5 fruit fly cellular contexts compared by ENCODE assay signal in genomic region chr3R:13647734-13648541, dm6.
A peak's percentile ranks its signal among the peaks of the same experiment; 100 is the strongest.
TF ChIP-seq lines count a peak whose summit lies in the region.

No protein-coding gene starts in this region.

- TF ChIP-seq CTCF in whole organism, embryonic (GFP tag; optimal IDR thresholded peaks at IDR 0.05; lab: Kevin White, UChicago) = no peak

TF ChIP-seq in whole organism, adult, 20 proteins besides CTCF, POLR2A, EP300 and RAD21:
- peak; percentile 38 for TF ChIP-seq pad (GFP tag; optimal IDR thresholded peaks at IDR 0.05; lab: Kevin White, UChicago)
- no peak for TF ChIP-seq ovo (GFP tag; optimal IDR thresholded peaks at IDR 0.05; lab: Kevin White, UChicago)

TF ChIP-seq in whole organism, embryonic, 481 proteins besides CTCF, POLR2A, EP300 and RAD21 (continues in another document):
- TF ChIP-seq YL-1 (GFP tag; optimal IDR thresholded peaks at IDR 0.05; lab: Kevin White, UChicago) = peak; percentile 32
- no peak for TF ChIP-seq CG7987 (GFP tag; optimal IDR thresholded peaks at IDR 0.05; lab: Kevin White, UChicago)
- no peak for TF ChIP-seq CG6765 (GFP tag; optimal IDR thresholded peaks at IDR 0.05; lab: Kevin White, UChicago)
- peak; percentile 8 for TF ChIP-seq sqz (GFP tag; optimal IDR thresholded peaks at IDR 0.05; lab: Kevin White, UChicago)
- TF ChIP-seq CG15479 (GFP tag; optimal IDR thresholded peaks at IDR 0.05; lab: Kevin White, UChicago) = peak; percentile 24
- TF ChIP-seq psq (GFP tag; optimal IDR thresholded peaks at IDR 0.05; lab: Kevin White, UChicago) = peak; percentile 77
- no peak for TF ChIP-seq H2.0 (GFP tag; IDR thresholded peaks at IDR 0.05; lab: Robert Waterston, UW)
- TF ChIP-seq Optix (GFP tag; IDR thresholded peaks at IDR 0.05; lab: Robert Waterston, UW) = no peak
- peak; percentile 73; the same call in 1 of the 4 replicates for TF ChIP-seq chinmo (GFP tag; IDR thresholded peaks at IDR 0.05; lab: Robert Waterston, UW; ENCODE audit: partially characterized antibody)
- 0 out of 3 replicates have a peak, but pooled peaks have one; percentile 7 for TF ChIP-seq CG11695 (GFP tag; IDR thresholded peaks at IDR 0.05; lab: Robert Waterston, UW)
- no peak for TF ChIP-seq ems (GFP tag; optimal IDR thresholded peaks at IDR 0.05; lab: Kevin White, UChicago)
- peak; percentile 61 for TF ChIP-seq crol (GFP tag; IDR thresholded peaks at IDR 0.05; lab: Robert Waterston, UW)
- TF ChIP-seq CG4707 (GFP tag; optimal IDR thresholded peaks at IDR 0.05; lab: Kevin White, UChicago) = no peak
- no peak for TF ChIP-seq CG10274 (GFP tag; optimal IDR thresholded peaks at IDR 0.05; lab: Kevin White, UChicago)
- no peak for TF ChIP-seq croc (GFP tag; conservative IDR thresholded peaks at IDR 0.05; lab: Robert Waterston, UW)
- peak; percentile 46 to 71 for TF ChIP-seq Trl (optimal IDR thresholded peaks at IDR 0.05; lab: Kevin White, UChicago)
- TF ChIP-seq Trl (GFP tag; optimal IDR thresholded peaks at IDR 0.05; lab: Kevin White, UChicago) = no peak
- peak; percentile 62; the same call in 2 of the 3 replicates for TF ChIP-seq CG34422 (GFP tag; IDR thresholded peaks at IDR 0.05; lab: Robert Waterston, UW)
- TF ChIP-seq Elba2 (GFP tag; optimal IDR thresholded peaks at IDR 0.05; lab: Kevin White, UChicago) = peak; percentile 45
- 0 out of 2 replicates have a peak, but pooled peaks have one; percentile 14 for TF ChIP-seq nerfin-2 (GFP tag; IDR thresholded peaks at IDR 0.05; lab: Robert Waterston, UW; ENCODE audit: partially characterized antibody)
- TF ChIP-seq oc (tag; optimal IDR thresholded peaks at IDR 0.05; lab: Kevin White, UChicago) = no peak

TF ChIP-seq in whole organism, prepupa, 60 proteins besides CTCF, POLR2A, EP300 and RAD21:
- TF ChIP-seq Eip78C (GFP tag; lab: Kevin White, UChicago) (peak; percentile 52), Eip75B (GFP tag; optimal IDR thresholded peaks at IDR 0.05; lab: Kevin White, UChicago) (no peak), ss (GFP tag; optimal IDR thresholded peaks at IDR 0.05; lab: Kevin White, UChicago) (peak in 1 of 2 experiments; percentile 17), Hr4 (GFP tag; optimal IDR thresholded peaks at IDR 0.05; lab: Kevin White, UChicago) (no peak), CG9139 (GFP tag; optimal IDR thresholded peaks at IDR 0.05; lab: Kevin White, UChicago) (no peak), Sox14 (GFP tag; optimal IDR thresholded peaks at IDR 0.05; lab: Kevin White, UChicago) (peak; percentile 61)

TF ChIP-seq in whole organism, pupa, 21 proteins besides CTCF, POLR2A, EP300 and RAD21:
- TF ChIP-seq EcR (GFP tag; optimal IDR thresholded peaks at IDR 0.05; lab: Kevin White, UChicago) (peak; percentile 94), CG8301 (tag; optimal IDR thresholded peaks at IDR 0.05; lab: Kevin White, UChicago) (no peak), CG34367 (tag; optimal IDR thresholded peaks at IDR 0.05; lab: Kevin White, UChicago) (no peak), fd96Ca (GFP tag; IDR thresholded peaks at IDR 0.05; lab: Robert Waterston, UW) (0 out of 3 replicates have a peak, but pooled peaks have one; percentile 46), gl (tag; optimal IDR thresholded peaks at IDR 0.05; lab: Kevin White, UChicago) (no peak), CG4496 (GFP tag; IDR thresholded peaks at IDR 0.05; lab: Robert Waterston, UW) (peak; percentile 23; the same call in 1 of the 3 replicates), Snoo (tag; optimal IDR thresholded peaks at IDR 0.05; lab: Kevin White, UChicago) (no peak), D1 (tag; optimal IDR thresholded peaks at IDR 0.05; lab: Kevin White, UChicago) (no peak), Pif1B (GFP tag; optimal IDR thresholded peaks at IDR 0.05; lab: Kevin White, UChicago) (no peak), rn (GFP tag; IDR thresholded peaks at IDR 0.05; lab: Robert Waterston, UW) (no peak), CG32121 (GFP tag; IDR thresholded peaks at IDR 0.05; lab: Robert Waterston, UW) (no peak), Pif1A (GFP tag; optimal IDR thresholded peaks at IDR 0.05; lab: Kevin White, UChicago) (no peak), CG12605 (GFP tag; IDR thresholded peaks at IDR 0.05; lab: Robert Waterston, UW) (no peak), CG8159 (tag; optimal IDR thresholded peaks at IDR 0.05; lab: Kevin White, UChicago) (no peak)

TF ChIP-seq in whole organism, wandering third instar larva, 38 proteins besides CTCF, POLR2A, EP300 and RAD21:
- TF ChIP-seq ey (GFP tag; optimal IDR thresholded peaks at IDR 0.05; lab: Kevin White, UChicago) = no peak
- no peak for TF ChIP-seq dl (GFP tag; optimal IDR thresholded peaks at IDR 0.05; lab: Kevin White, UChicago; ENCODE audit: insufficient read depth in 1 of 2, partially characterized antibody in 2 of 2)
- TF ChIP-seq psq (GFP tag; optimal IDR thresholded peaks at IDR 0.05; lab: Kevin White, UChicago) = peak; percentile 90
- TF ChIP-seq Hr83 (GFP tag; optimal IDR thresholded peaks at IDR 0.05; lab: Kevin White, UChicago; ENCODE audit: poor library complexity, severe bottlenecking) = no peak
- peak; percentile 61 for TF ChIP-seq brk (GFP tag; optimal IDR thresholded peaks at IDR 0.05; lab: Kevin White, UChicago)
- TF ChIP-seq Dif (GFP tag; optimal IDR thresholded peaks at IDR 0.05; lab: Kevin White, UChicago; ENCODE audit: partially characterized antibody) = peak; percentile 2
- peak; percentile 26 for TF ChIP-seq woc (GFP tag; optimal IDR thresholded peaks at IDR 0.05; lab: Kevin White, UChicago)
- TF ChIP-seq Hnf4 (GFP tag; optimal IDR thresholded peaks at IDR 0.05; lab: Kevin White, UChicago) = peak; percentile 26
